Worm (Caenorhabditis elegans): ENCODE measurements around the gene H25K10.4.

DNA sequence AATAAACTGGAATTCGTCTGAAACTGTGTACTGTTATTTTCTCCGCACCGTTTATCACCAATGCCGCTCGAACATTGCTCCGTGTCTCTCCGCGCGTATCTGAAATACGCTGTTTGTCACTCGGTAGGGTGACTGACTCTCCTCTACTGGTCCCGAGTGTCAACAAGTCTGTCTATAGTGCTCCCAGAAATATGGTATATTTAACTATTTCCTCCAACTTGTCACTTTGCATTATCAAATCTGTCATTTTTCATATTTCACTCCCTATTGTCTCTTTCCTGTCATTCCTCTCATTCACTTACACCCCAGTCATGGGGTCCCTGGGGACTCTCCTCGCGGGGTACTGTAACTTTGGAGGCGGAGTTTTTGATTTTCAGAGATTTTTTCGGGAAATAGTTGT is 28.6 kb downstream of the H25K10.4 start, which contains the start of gene hlh-17:
- no peak for TF ChIP-seq ama-1 (optimal IDR thresholded peaks at IDR 0.05)
- no peak for TF ChIP-seq sox-4 (tag; optimal IDR thresholded peaks at IDR 0.05)
- no peak for TF ChIP-seq sup-37 (GFP tag; optimal IDR thresholded peaks at IDR 0.05)
- no peak for TF ChIP-seq nhr-76 (tag; optimal IDR thresholded peaks at IDR 0.05)
- TF ChIP-seq nhr-28 (tag; optimal IDR thresholded peaks at IDR 0.05) = no peak
- no peak for TF ChIP-seq unc-62 (GFP tag; optimal IDR thresholded peaks at IDR 0.05)
- no peak for TF ChIP-seq fkh-10 (GFP tag; optimal IDR thresholded peaks at IDR 0.05)
- no peak for TF ChIP-seq ceh-82 (tag; optimal IDR thresholded peaks at IDR 0.05)
- TF ChIP-seq lin-39 (tag; optimal IDR thresholded peaks at IDR 0.05) = no peak
- no peak for TF ChIP-seq mep-1 (tag; optimal IDR thresholded peaks at IDR 0.05)
- TF ChIP-seq alr-1 (tag; optimal IDR thresholded peaks at IDR 0.05; ENCODE audit: borderline replicate concordance) = no peak
